Worm (Caenorhabditis elegans): ENCODE measurements around the gene F43H9.3.

F43H9.3 gene

ce11 chrV:8012032-8012431 is 12.7 kb downstream of the F43H9.3 start, which contains the start of gene rpb-9:
Gene rpb-9 (minus strand): TSS chrV:8012345.
- no peak for TF ChIP-seq unc-62 (GFP tag; optimal IDR thresholded peaks at IDR 0.05)

DNA sequence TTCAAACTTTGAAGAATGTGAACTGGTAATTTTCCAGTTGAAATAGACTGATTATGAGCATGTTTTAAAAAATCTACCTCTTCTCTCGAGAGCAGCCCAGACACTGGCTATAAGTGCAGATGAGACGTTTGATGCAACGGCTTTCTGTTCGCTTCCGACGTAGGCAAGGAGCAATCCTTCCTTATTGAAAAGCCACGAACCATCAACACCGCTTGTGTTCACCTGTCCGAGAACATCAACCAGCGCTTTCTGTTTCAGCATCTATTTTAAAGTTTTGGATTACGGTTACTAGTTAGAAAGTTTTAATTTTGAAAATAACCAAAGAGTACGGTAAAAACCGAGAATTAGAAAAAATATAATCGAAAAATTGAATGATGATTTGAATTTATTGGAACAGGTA is 13.9 kb downstream of the F43H9.3 start, which contains the start of gene lmtr-2:
lmtr-2 (minus strand) TSS at position 261 of the 400 bp plus-strand sequence.
- no peak for TF ChIP-seq unc-62 (GFP tag; optimal IDR thresholded peaks at IDR 0.05)

DNA sequence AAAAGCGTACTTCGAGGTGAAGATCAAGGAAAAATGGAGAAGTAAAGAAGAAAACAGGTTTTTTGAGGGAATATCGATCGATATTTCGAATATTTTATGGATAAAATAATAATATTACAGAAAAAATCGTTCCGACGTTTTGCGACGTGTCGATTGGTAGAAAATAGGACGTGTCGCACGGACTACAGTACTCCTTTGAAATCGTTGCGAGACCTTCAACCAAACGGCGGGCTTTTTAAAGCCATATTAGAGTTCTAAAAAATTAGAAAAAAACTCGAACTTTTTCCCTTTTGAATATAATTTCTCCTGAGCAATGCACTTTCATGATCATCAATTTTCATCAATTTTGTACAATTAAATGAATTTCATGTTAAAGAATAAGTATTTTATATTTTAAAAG is 14.6 kb downstream of the F43H9.3 start, which contains the start of gene Y97E10AR.4:
Y97E10AR.4 (minus strand) TSS at position 131 of the 400 bp plus-strand sequence.
- no peak for TF ChIP-seq unc-62 (GFP tag; optimal IDR thresholded peaks at IDR 0.05)

- TF ChIP-seq unc-62 (GFP tag; optimal IDR thresholded peaks at IDR 0.05): no peak
Measured at ce11 chrV:8007460-8008292, 17.1 kb downstream of the F43H9.3 start, which contains the start of gene Y97E10AR.3. Gene Y97E10AR.3 (minus strand): TSS chrV:8007510.

DNA sequence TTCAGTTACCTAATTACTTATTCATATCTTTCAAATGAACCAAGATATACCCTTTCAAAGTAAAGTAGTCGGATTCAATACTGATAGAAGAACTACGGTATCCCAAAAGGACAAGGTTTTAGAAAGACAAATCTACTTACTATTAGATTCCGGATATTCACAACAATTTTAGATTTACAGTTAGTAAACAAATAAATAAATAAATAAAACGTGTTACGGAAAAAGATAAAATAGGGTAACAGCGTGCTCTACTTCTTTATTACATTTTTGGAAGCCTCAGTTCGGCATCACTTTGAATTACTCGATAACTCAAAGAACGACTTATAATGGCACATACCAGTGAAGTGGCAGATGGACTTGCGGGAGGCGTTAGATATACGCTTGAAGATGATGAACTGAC is 19.7 kb downstream of the F43H9.3 start, which contains the start of gene Y97E10AR.8:
Y97E10AR.8 (plus strand) TSS at position 301 of the 400 bp plus-strand sequence.
- TF ChIP-seq unc-62 (GFP tag; optimal IDR thresholded peaks at IDR 0.05): no peak

ce11 chrV:8000929-8001513 is 23.7 kb downstream of the F43H9.3 start, which contains the start of gene Y97E10AR.1:
Gene Y97E10AR.1 (plus strand): TSS chrV:8001463.
- TF ChIP-seq unc-62 (GFP tag; optimal IDR thresholded peaks at IDR 0.05): no peak

- no peak for TF ChIP-seq unc-62 (GFP tag; optimal IDR thresholded peaks at IDR 0.05)
Measured at ce11 chrV:7995878-7996277, 28.9 kb downstream of the F43H9.3 start, which contains the start of gene Y97E10AR.2. Gene Y97E10AR.2 (plus strand): TSS chrV:7996178.

ce11 chrV:7995165-7995564 is 29.6 kb downstream of the F43H9.3 start:
- no peak for TF ChIP-seq unc-62 (GFP tag; optimal IDR thresholded peaks at IDR 0.05)

- no peak for TF ChIP-seq unc-62 (GFP tag; optimal IDR thresholded peaks at IDR 0.05)
Measured at ce11 chrV:7994570-7994969, 30.2 kb downstream of the F43H9.3 start, which contains the start of gene ceh-76. Gene ceh-76 (minus strand): TSS chrV:7994670.

- TF ChIP-seq unc-62 (GFP tag; optimal IDR thresholded peaks at IDR 0.05): no peak
Measured at ce11 chrV:7985860-7986259, 38.9 kb downstream of the F43H9.3 start, which contains the start of gene Y97E10AL.1. Gene Y97E10AL.1 (plus strand): TSS chrV:7986160.

DNA sequence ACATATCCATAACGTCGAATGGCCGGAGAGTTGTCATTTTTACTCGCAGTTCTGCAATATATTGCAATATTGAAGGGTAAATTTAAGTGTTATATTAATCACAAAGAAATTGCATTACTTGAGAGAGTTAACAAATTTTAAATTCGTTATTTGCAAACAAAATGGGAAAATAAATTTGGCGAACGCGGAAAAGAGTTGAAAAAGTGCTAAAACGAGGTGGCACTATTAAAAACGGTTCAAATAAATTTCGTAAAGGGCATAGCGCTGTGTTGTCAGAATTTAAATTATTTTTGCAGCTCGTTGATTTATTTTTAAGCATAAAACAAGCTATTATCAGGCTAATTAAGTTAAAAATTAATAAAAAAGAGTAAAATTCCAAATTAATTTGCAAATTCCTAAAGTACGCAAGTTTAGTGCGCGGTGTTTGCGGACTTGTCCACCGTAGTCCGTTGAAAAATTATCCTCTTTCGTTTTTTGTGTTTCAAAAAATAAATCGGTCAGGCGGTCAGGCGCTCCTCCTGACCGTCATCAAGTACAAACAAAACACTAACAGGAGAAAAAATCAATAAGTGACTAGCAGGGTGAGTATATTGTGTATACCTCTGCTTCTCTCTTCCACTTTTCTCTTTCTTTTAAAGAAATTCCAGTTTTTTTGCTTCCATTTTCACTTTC is 41.2 kb downstream of the F43H9.3 start, which contains the start of the genes natb-1 and abhd-12:
natb-1 (minus strand) TSS at position 51 of the 672 bp plus-strand sequence.
abhd-12 (plus strand) TSS at position 499 of the 672 bp plus-strand sequence.
- no peak for TF ChIP-seq unc-62 (GFP tag; optimal IDR thresholded peaks at IDR 0.05)

DNA sequence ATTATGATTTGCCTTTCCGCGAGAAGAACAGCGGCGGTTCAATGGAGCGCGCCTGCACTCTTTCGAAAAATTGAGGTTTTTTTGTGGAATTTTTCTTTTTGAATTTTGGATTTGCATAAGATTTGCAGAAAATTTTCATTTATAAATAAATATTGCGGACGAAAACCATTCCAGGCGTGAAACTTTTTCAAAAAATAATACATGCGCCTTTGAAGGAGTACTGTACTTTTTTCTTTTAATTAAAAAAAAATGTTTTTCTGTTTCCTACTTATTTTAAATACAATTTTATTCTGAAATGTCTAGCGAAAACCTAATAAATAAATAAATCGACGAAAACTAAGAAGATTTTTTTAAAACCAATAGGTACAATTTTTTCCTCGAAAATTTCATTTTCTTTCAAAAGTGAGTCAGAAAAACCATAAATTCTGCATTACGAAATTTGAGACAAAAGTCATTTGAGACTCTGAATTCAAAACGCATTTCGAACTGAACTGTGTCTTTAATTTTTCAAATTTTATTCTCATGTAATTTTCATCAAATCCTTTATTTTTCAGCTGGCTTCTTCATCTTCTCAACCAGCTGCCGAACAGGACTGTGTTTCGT is 43.6 kb downstream of the F43H9.3 start, which contains the start of gene F26D11.1:
F26D11.1 (plus strand) TSS at position 553 of the 603 bp plus-strand sequence.
- no peak for TF ChIP-seq unc-62 (GFP tag; optimal IDR thresholded peaks at IDR 0.05)

ce11 chrV:7980370-7980987 is 44.3 kb downstream of the F43H9.3 start:
- no peak for TF ChIP-seq unc-62 (GFP tag; optimal IDR thresholded peaks at IDR 0.05)

ce11 chrV:7978798-7979197 is 45.9 kb downstream of the F43H9.3 start:
- no peak for TF ChIP-seq unc-62 (GFP tag; optimal IDR thresholded peaks at IDR 0.05)
